Worm (Caenorhabditis elegans) whole organism, L4 larva: Measurements from ENCODE around the gene suca-1.

Source experiments
- Y75B8A.6 ChIP-seq: fragments of 200-800 bp; sonication (Bioruptor generic); IDR thresholded peaks from 2 replicates; pipeline ENCODE4 v1.3.6; 2022; ENCODE audit warnings: missing genetic modification reagents, missing genetic modification characterization, missing compliant biosample characterization
- aha-1 ChIP-seq: fragments of 150-350 bp; peaks from one replicate; lab custom pipeline; 2014; ENCODE audit warnings: missing biosample characterization, missing genetic modification characterization
- ceh-62 ChIP-seq: sonication (generic microtip); optimal IDR thresholded peaks from 2 replicates; lab custom pipeline; 2017; ENCODE audit warnings: missing biosample characterization, missing genetic modification characterization
- ctbp-1 ChIP-seq: fragments of 200-800 bp; sonication (Bioruptor generic); IDR thresholded peaks from 2 replicates; pipeline ENCODE4 v1.3.6; 2022; ENCODE audit warnings: missing genetic modification reagents, missing genetic modification characterization, missing compliant biosample characterization
- daf-16 ChIP-seq, 3 experiments: sonication (generic microtip); optimal IDR thresholded peaks; 2 replicates each; lab custom pipeline; 2016 to 2017; ENCODE audit warnings: missing genetic modification characterization in 3 of 3, missing genetic modification reagents in 3 of 3, mild to moderate bottlenecking in 2 of 3, missing compliant biosample characterization in 2 of 3, missing biosample characterization in 1 of 3, moderate library complexity in 1 of 3
- dmd-9 ChIP-seq: fragments of 200-800 bp; sonication (Bioruptor generic); IDR thresholded peaks from 2 replicates; pipeline ENCODE4 v1.3.6; 2022; ENCODE audit warnings: missing genetic modification reagents, missing genetic modification characterization, missing compliant biosample characterization
- dpl-1 ChIP-seq: fragments of 150-350 bp; optimal IDR thresholded peaks from 2 replicates; lab custom pipeline; 2014; ENCODE audit warnings: missing biosample characterization, missing genetic modification reagents, missing genetic modification characterization
- dve-1 ChIP-seq: sonication (generic microtip); optimal IDR thresholded peaks from 2 replicates; lab custom pipeline; 2017; ENCODE audit warnings: antibody characterized with exemption, mild to moderate bottlenecking, missing genetic modification characterization, missing compliant biosample characterization; ENCODE audit not compliant: insufficient read depth
- egl-27 ChIP-seq: sonication (generic microtip); optimal IDR thresholded peaks from 3 replicates; lab custom pipeline; 2017; ENCODE audit warnings: missing biosample characterization, missing genetic modification reagents, missing genetic modification characterization
- hlh-11 ChIP-seq: fragments of 200-800 bp; sonication (Bioruptor generic); optimal IDR thresholded peaks from 2 replicates; lab custom pipeline; 2018; ENCODE audit warnings: mild to moderate bottlenecking, missing genetic modification characterization, missing compliant biosample characterization
- hlh-30 ChIP-seq: sonication (generic microtip); optimal IDR thresholded peaks from 2 replicates; lab custom pipeline; 2017; ENCODE audit warnings: antibody characterized with exemption, mild to moderate bottlenecking, missing genetic modification characterization, missing compliant biosample characterization; ENCODE audit not compliant: insufficient read depth
- lin-13 ChIP-seq: fragments of 150-350 bp; optimal IDR thresholded peaks from 2 replicates; lab custom pipeline; 2014; ENCODE audit warnings: missing biosample characterization, missing genetic modification reagents, missing genetic modification characterization
- lin-15B ChIP-seq: fragments of 150-350 bp; sonication (generic microtip); optimal IDR thresholded peaks from 3 replicates; lab custom pipeline; 2014; ENCODE audit warnings: missing biosample characterization, missing genetic modification characterization
- lin-39 ChIP-seq: fragments of 150-350 bp; optimal IDR thresholded peaks from 2 replicates; lab custom pipeline; 2014; ENCODE audit warnings: missing biosample characterization, missing genetic modification reagents, missing genetic modification characterization
- mdt-29 ChIP-seq: fragments of 200-800 bp; sonication (Bioruptor generic); IDR thresholded peaks from 2 replicates; pipeline ENCODE4 v1.3.6; 2022; ENCODE audit warnings: missing genetic modification reagents, missing genetic modification characterization, missing compliant biosample characterization
- nhr-11 ChIP-seq: fragments of 150-350 bp; optimal IDR thresholded peaks from 2 replicates; lab custom pipeline; 2014; ENCODE audit warnings: missing biosample characterization, missing genetic modification characterization
- nhr-237 ChIP-seq: sonication (generic microtip); optimal IDR thresholded peaks from 2 replicates; lab custom pipeline; 2017; ENCODE audit warnings: missing biosample characterization, missing genetic modification characterization
- nhr-25 ChIP-seq: sonication (generic microtip); optimal IDR thresholded peaks from 2 replicates; lab custom pipeline; 2017; ENCODE audit warnings: missing genetic modification characterization, mild to moderate bottlenecking, missing compliant biosample characterization, antibody characterized with exemption, moderate library complexity, borderline replicate concordance; ENCODE audit not compliant: insufficient read depth
- nhr-48 ChIP-seq: sonication (generic microtip); optimal IDR thresholded peaks from 2 replicates; lab custom pipeline; 2016; ENCODE audit warnings: mild to moderate bottlenecking, missing genetic modification characterization, missing compliant biosample characterization
- php-3 ChIP-seq: fragments of 200-800 bp; sonication (Bioruptor generic); IDR thresholded peaks from 2 replicates; pipeline ENCODE4 v1.3.6; 2022; ENCODE audit warnings: missing genetic modification reagents, missing genetic modification characterization, missing compliant biosample characterization
- pqm-1 ChIP-seq: sonication (generic microtip); optimal IDR thresholded peaks from 2 replicates; lab custom pipeline; 2017; ENCODE audit warnings: missing biosample characterization, missing genetic modification characterization
- snpc-1.2 ChIP-seq: fragments of 200-800 bp; sonication (Bioruptor generic); IDR thresholded peaks from 2 replicates; pipeline ENCODE4 v1.3.6; 2022; ENCODE audit warnings: missing genetic modification reagents, missing genetic modification characterization, missing compliant biosample characterization
- snpc-4 ChIP-seq: fragments of 150-350 bp; optimal IDR thresholded peaks from 2 replicates; lab custom pipeline; 2014; ENCODE audit warnings: missing biosample characterization, missing genetic modification characterization
- tra-1 ChIP-seq: fragments of 200-800 bp; sonication (Bioruptor generic); IDR thresholded peaks from 2 replicates; pipeline ENCODE4 v1.3.6; 2022; ENCODE audit warnings: missing genetic modification reagents, missing genetic modification characterization, missing compliant biosample characterization
- unc-62 ChIP-seq, 3 experiments: fragments of 150-350 bp in 1 of 3; sonication (generic microtip); optimal IDR thresholded peaks in 2 of 3; peaks in 1 of 3; 1 replicate in 1 of 3; 2 replicates in 2 of 3; lab custom pipeline; 2014 to 2017; ENCODE audit warnings: missing biosample characterization in 3 of 3, missing genetic modification characterization in 3 of 3, missing genetic modification reagents in 3 of 3, missing genotype in 1 of 3
- zfp-3 ChIP-seq: fragments of 200-800 bp; sonication (Bioruptor generic); conservative IDR thresholded peaks from 2 replicates; pipeline ENCODE4 v1.3.6; 2022; ENCODE audit warnings: missing genetic modification reagents, missing genetic modification characterization, missing compliant biosample characterization
- zip-11 ChIP-seq: fragments of 200-800 bp; sonication (Bioruptor generic); IDR thresholded peaks from 2 replicates; pipeline ENCODE4 v1.3.6; 2022; ENCODE audit warnings: missing genetic modification characterization, missing compliant biosample characterization
- zip-2 ChIP-seq: fragments of 150-350 bp; optimal IDR thresholded peaks from 2 replicates; lab custom pipeline; 2014; ENCODE audit warnings: missing biosample characterization, missing genetic modification characterization

The suca-1 gene

DNA sequence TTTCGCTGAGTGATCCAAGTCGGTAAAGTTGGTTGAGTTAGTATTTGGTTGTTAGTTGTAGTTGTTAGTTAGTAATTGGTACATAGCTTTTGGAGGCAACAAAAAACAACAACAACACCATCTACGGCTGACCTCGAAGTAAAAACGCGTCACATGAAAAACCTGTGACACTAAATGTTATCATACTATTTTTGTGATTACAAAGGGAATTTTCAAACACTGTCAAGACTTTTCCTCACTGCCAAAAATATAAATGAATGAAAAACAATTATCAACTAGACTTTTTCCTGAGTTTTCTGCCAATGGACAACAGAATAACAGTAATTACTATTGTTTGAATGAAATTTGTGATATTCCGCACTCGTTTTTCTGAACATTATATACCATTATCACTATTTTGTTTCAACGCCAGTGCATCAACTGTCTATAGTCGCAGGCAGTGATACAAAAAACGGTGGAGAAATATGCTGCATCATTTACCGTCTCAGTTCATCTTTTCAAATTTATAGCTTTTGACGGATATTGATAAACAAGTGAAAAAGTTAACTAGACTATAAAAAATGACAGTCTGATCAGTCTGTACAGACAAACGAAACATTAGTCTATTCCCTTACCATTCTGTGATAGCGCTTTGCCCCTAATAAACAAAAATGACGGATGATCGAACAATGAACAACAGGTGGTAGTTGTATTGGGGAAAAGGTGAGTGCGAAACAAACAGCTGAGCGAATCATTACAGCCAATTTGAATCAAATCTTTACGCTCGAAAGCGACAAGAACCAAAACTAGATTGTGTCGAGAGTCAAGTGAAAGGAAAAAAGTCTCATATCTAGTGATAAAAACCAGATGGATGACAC lies 14.7 kb upstream of the suca-1 start:
- no peak for TF ChIP-seq mdt-29
- TF ChIP-seq lin-13, result no peak
- TF ChIP-seq ceh-62 (tag; lab: Kevin White, UChicago), result no peak
- no peak for TF ChIP-seq zfp-3 (GFP tag; lab: Robert Waterston, UW)
- TF ChIP-seq pqm-1 (tag; lab: Kevin White, UChicago), result peak; percentile 49
- TF ChIP-seq hlh-30, result peak; percentile 50
- no peak for TF ChIP-seq dmd-9 (GFP tag; lab: Robert Waterston, UW)
- TF ChIP-seq lin-15B, result no peak
- peak in 1 of 2 experiments; percentile 93 for TF ChIP-seq unc-62 (GFP tag; optimal IDR thresholded peaks at IDR 0.05 in 1 of 2; lab: Kevin White, UChicago)
- TF ChIP-seq unc-62 (tag; optimal IDR thresholded peaks at IDR 0.05; lab: Kevin White, UChicago), result no peak
- no peak for TF ChIP-seq nhr-25 (tag; lab: Kevin White, UChicago)
- no peak for TF ChIP-seq egl-27 (tag; lab: Kevin White, UChicago)
- TF ChIP-seq tra-1, result no peak
- TF ChIP-seq nhr-48 (tag; lab: Kevin White, UChicago), result peak; percentile 23
- no peak for TF ChIP-seq zip-11 (GFP tag; lab: Robert Waterston, UW)
- TF ChIP-seq ctbp-1 (GFP tag; lab: Robert Waterston, UW), result no peak
- no peak for TF ChIP-seq daf-16 (GFP tag; optimal IDR thresholded peaks at IDR 0.05; lab: Kevin White, UChicago)
- peak; percentile 80 for TF ChIP-seq daf-16 (tag; optimal IDR thresholded peaks at IDR 0.05; lab: Kevin White, UChicago)
- no peak for TF ChIP-seq nhr-237 (tag; lab: Kevin White, UChicago)
- TF ChIP-seq dve-1, result peak; percentile 30
- peak; percentile 57 for TF ChIP-seq hlh-11 (tag; lab: Kevin White, UChicago)
- 0 out of 2 replicates have a peak, but pooled peaks have one; percentile 18 for TF ChIP-seq php-3 (GFP tag; lab: Robert Waterston, UW)

DNA sequence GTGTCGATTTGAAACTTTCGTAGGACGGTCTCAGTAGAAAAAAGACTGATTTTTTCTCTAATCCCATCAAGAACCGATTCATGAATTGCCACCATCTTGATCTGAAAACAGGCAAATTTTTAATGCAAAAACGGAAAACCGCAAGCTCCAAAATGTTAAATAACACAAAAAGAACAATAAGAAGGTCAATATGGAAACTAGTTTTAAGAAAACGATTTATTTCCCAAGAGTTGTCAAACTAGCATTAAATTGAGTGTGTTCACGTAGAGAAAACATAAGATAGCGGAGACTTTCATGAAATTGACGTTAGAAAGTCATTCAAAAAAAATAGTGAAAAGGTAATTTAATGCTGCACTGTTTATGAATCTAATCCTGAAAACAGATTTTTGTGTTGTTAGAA lies 14.1 kb upstream of the suca-1 start, which contains the start of gene F47B10.9:
F47B10.9 (minus strand) TSS at position 101 of the 400 bp plus-strand sequence.
- TF ChIP-seq snpc-1.2 (GFP tag; lab: Robert Waterston, UW) (no peak), Y75B8A.6 (GFP tag; lab: Robert Waterston, UW) (no peak), lin-15B (no peak), dpl-1 (GFP tag; lab: Kevin White, UChicago) (no peak)

- TF ChIP-seq aha-1 (tag; lab: Kevin White, UChicago) (peak; percentile 8), egl-27 (tag; lab: Kevin White, UChicago) (no peak), daf-16 (GFP tag; optimal IDR thresholded peaks at IDR 0.05; lab: Kevin White, UChicago) (peak in 1 of 2 experiments; percentile 4), daf-16 (tag; optimal IDR thresholded peaks at IDR 0.05; lab: Kevin White, UChicago) (no peak)
These were observed 10.8 kb upstream of the suca-1 start, which contains the start of gene F47B10.8 for ce11 chrX:10910716-10911115. Gene F47B10.8, minus strand, starts transcription at chrX:10910816.

DNA sequence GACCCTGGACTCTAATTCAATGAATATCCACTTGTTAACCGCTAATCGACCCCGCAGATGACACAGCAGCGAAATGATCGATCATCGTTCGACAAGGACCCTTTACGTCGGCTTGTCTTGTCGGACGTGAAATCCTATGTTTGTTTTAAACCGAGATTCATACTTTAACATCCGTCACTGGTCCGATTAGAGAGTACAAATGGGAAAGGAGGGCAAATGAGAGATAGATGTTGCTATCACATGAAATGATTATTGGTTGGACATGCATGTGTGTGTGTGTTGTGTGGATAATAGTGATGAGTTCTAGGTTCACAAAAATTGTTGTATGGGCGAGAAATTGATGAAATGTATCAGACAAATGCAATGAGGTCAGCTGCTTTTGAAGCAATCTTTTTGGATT lies 9.7 kb upstream of the suca-1 start:
- TF ChIP-seq snpc-4 (tag; lab: Kevin White, UChicago), result no peak
- peak; percentile 34 for TF ChIP-seq nhr-11 (tag; lab: Kevin White, UChicago)
- peak; percentile 2 for TF ChIP-seq hlh-11 (tag; lab: Kevin White, UChicago)
- peak in 1 of 2 experiments; percentile 96 for TF ChIP-seq unc-62 (GFP tag; optimal IDR thresholded peaks at IDR 0.05 in 1 of 2; lab: Kevin White, UChicago)
- no peak for TF ChIP-seq unc-62 (tag; optimal IDR thresholded peaks at IDR 0.05; lab: Kevin White, UChicago)
- TF ChIP-seq, all 104 proteins: peak for 3

DNA sequence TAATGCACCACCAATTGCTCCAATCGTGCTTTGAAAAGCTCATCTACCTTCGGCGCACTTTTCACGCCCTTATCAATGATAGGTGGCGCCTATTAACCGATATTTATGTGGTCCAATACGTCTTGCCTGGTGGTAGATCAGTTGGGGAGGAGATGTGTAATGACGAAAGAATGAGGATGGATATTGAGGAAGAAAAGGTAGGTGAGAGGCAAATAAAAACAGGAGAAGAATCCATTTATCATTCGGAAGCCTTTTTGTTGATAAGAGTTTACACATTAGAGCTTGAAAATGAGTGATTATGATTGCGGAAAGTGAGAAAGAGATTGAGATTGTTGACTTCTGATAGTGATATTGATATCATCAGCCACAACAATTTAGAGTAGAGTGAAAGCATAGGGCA lies 7.5 kb upstream of the suca-1 start:
- TF ChIP-seq zip-2 (tag; lab: Kevin White, UChicago), result no peak
- TF ChIP-seq daf-16 (GFP tag; optimal IDR thresholded peaks at IDR 0.05; lab: Kevin White, UChicago), result peak in 1 of 2 experiments; percentile 64
- TF ChIP-seq daf-16 (tag; optimal IDR thresholded peaks at IDR 0.05; lab: Kevin White, UChicago), result no peak
- TF ChIP-seq lin-39 (tag; lab: Kevin White, UChicago), result no peak
